Worm (Caenorhabditis elegans) whole organism, early embryonic: ENCODE measurements around the gene C03B1.14.

ENCODE experiments used
- B0310.2 ChIP-seq: sonication (generic microtip); optimal IDR thresholded peaks from 2 replicates; lab custom pipeline; 2016; ENCODE audit warnings: mild to moderate bottlenecking, missing genetic modification characterization, missing compliant biosample characterization
- F13C5.2 ChIP-seq: sonication (generic microtip); optimal IDR thresholded peaks from 2 replicates; lab custom pipeline; 2017; ENCODE audit warnings: mild to moderate bottlenecking, missing genetic modification characterization, inconsistent platforms, missing compliant biosample characterization
- aly-1 ChIP-seq: sonication (generic microtip); optimal IDR thresholded peaks from 2 replicates; lab custom pipeline; 2016; ENCODE audit warnings: missing genetic modification characterization, missing compliant biosample characterization
- ama-1 ChIP-seq: fragments of 150-350 bp; optimal IDR thresholded peaks from 2 replicates; lab custom pipeline; 2014
- ceh-13 ChIP-seq: fragments of 200-800 bp; sonication (Bioruptor generic); optimal IDR thresholded peaks from 2 replicates; lab custom pipeline; 2018; ENCODE audit warnings: mild to moderate bottlenecking, missing genetic modification characterization, missing compliant biosample characterization
- ceh-36 ChIP-seq: sonication (generic microtip); optimal IDR thresholded peaks from 2 replicates; lab custom pipeline; 2016; ENCODE audit warnings: missing genetic modification characterization, inconsistent platforms, missing compliant biosample characterization
- ets-7 ChIP-seq: sonication (generic microtip); optimal IDR thresholded peaks from 2 replicates; lab custom pipeline; 2016; ENCODE audit warnings: missing genotype, missing genetic modification characterization, missing compliant biosample characterization
- flt-1 ChIP-seq: fragments of 200-800 bp; sonication (Bioruptor generic); IDR thresholded peaks from 2 replicates; pipeline ENCODE4 v1.3.6; 2022; ENCODE audit warnings: missing genetic modification characterization, missing compliant biosample characterization
- hmbx-1 ChIP-seq: sonication (generic microtip); optimal IDR thresholded peaks from 2 replicates; lab custom pipeline; 2016; ENCODE audit warnings: mild to moderate bottlenecking, missing genetic modification characterization, missing compliant biosample characterization
- hmg-4 ChIP-seq: fragments of 200-800 bp; sonication (Bioruptor generic); optimal IDR thresholded peaks from 2 replicates; lab custom pipeline; 2018; ENCODE audit warnings: mild to moderate bottlenecking, missing genetic modification characterization, missing compliant biosample characterization
- hnd-1 ChIP-seq: sonication (generic microtip); optimal IDR thresholded peaks from 2 replicates; lab custom pipeline; 2016; ENCODE audit warnings: missing genetic modification characterization, missing compliant biosample characterization
- pes-1 ChIP-seq: fragments of 200-800 bp; sonication (Bioruptor generic); IDR thresholded peaks from 2 replicates; pipeline ENCODE4 v1.3.6; 2022; ENCODE audit warnings: missing genetic modification reagents, missing genetic modification characterization, missing compliant biosample characterization
- scrt-1 ChIP-seq: fragments of 200-800 bp; sonication (Bioruptor generic); IDR thresholded peaks from 2 replicates; pipeline ENCODE4 v1.3.6; 2022; ENCODE audit warnings: missing genetic modification characterization, missing compliant biosample characterization
- sea-1 ChIP-seq: fragments of 200-800 bp; sonication (Bioruptor generic); conservative IDR thresholded peaks from 2 replicates; pipeline ENCODE4 v1.3.6; 2022; ENCODE audit warnings: missing genetic modification characterization, missing compliant biosample characterization
- tbx-11 ChIP-seq: fragments of 200-800 bp; sonication (Bioruptor generic); IDR thresholded peaks from 2 replicates; pipeline ENCODE4 v1.3.6; 2022; ENCODE audit warnings: missing genetic modification characterization, missing compliant biosample characterization
- tbx-37 ChIP-seq: fragments of 200-800 bp; sonication (Bioruptor generic); conservative IDR thresholded peaks from 2 replicates; pipeline ENCODE4 v1.3.6; 2022; ENCODE audit warnings: missing genetic modification reagents, missing genetic modification characterization, missing compliant biosample characterization
- tra-4 ChIP-seq: sonication (generic microtip); optimal IDR thresholded peaks from 2 replicates; lab custom pipeline; 2017; ENCODE audit warnings: missing genetic modification characterization, missing compliant biosample characterization

Gene C03B1.14

DNA sequence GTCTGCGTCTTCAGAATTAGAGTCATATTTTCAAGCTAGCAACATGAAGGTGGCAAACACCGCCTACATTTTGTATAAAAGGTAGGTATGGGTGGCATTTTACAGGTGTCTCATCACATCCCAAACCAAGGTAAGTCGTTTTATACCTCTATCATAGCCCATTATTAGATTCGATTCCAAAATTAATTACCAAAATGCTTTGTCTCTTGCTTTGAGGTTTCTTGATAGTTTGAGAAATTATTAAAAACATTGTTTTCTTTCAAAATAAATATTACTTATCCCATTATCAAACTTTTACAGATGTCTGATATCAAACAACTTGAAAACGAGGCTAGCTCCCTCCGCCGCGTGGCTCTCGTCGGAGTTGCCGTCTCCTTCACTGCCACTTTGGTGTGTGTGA, 34.5 kb downstream of the C03B1.14 start, which contains the start of gene col-168:
TSS of gene col-168 (plus strand) at position 301 of the 400 bp plus-strand sequence.
- TF ChIP-seq sea-1 (GFP tag; lab: Robert Waterston, UW), result no peak
- TF ChIP-seq tbx-11 (GFP tag; lab: Robert Waterston, UW), result no peak
- no peak for TF ChIP-seq F13C5.2 (tag; lab: Kevin White, UChicago)
- no peak for TF ChIP-seq ceh-13 (GFP tag; lab: Kevin White, UChicago)
- no peak for TF ChIP-seq flt-1
- TF ChIP-seq pes-1 (GFP tag; lab: Robert Waterston, UW), result no peak
- TF ChIP-seq B0310.2 (tag; lab: Kevin White, UChicago), result no peak
- TF ChIP-seq scrt-1 (GFP tag; lab: Robert Waterston, UW), result no peak
- no peak for TF ChIP-seq hmbx-1 (tag; lab: Kevin White, UChicago)
- no peak for TF ChIP-seq ama-1 (lab: Kevin White, UChicago)
- no peak for TF ChIP-seq aly-1
- TF ChIP-seq hnd-1 (tag; lab: Kevin White, UChicago), result no peak

DNA sequence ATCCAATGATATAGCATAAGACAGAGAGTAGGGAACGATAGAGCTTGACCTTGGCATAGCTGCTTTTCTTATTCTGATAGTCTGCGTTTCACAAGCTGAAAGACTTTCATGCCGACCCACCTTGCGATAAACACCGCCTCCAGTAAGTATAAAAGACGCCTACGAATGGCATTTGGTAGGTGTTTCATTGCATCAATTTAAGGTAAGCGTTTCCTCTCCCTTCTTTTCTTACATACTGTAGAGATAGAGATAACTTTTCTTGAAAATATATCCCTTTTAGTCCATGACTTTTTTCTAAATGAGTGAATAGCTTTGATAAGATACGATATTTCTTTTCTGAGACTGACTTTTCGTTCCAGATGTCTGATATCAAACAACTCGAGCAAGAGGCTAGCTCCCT, 37.4 kb downstream of the C03B1.14 start, which contains the start of gene col-167:
TSS of gene col-167 (plus strand) at position 360 of the 400 bp plus-strand sequence.
- TF ChIP-seq aly-1, result no peak
- TF ChIP-seq sea-1 (GFP tag; lab: Robert Waterston, UW), result no peak
- no peak for TF ChIP-seq hmbx-1 (tag; lab: Kevin White, UChicago)
- no peak for TF ChIP-seq F13C5.2 (tag; lab: Kevin White, UChicago)
- no peak for TF ChIP-seq hmg-4 (GFP tag; lab: Kevin White, UChicago)

DNA sequence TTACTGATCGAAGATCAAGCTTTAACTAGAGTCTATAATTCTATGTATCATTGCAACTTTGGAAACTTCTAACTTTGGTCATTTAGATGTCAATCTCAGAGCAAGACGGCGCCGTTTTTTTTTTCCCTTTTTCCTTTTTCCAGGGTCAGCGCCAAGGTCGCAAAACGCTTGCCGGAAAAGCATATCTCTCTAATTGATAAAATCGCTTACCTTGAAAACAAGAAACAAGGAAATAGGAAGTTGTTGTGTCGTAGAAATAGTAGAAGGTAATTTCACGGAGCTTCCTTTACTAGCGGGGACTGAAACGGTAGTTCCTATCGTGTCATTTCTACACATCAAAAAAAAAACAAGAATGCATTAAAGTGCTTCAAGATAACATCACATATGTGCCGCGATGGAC, 39.2 kb downstream of the C03B1.14 start:
- TF ChIP-seq tra-4 (tag; lab: Kevin White, UChicago) (no peak), ama-1 (lab: Kevin White, UChicago) (no peak), flt-1 (no peak), F13C5.2 (tag; lab: Kevin White, UChicago) (no peak), hnd-1 (tag; lab: Kevin White, UChicago) (no peak), B0310.2 (tag; lab: Kevin White, UChicago) (no peak), ets-7 (no peak), hmg-4 (GFP tag; lab: Kevin White, UChicago) (no peak), hmbx-1 (tag; lab: Kevin White, UChicago) (no peak), scrt-1 (GFP tag; lab: Robert Waterston, UW) (no peak), ceh-13 (GFP tag; lab: Kevin White, UChicago) (no peak), ceh-36 (tag; lab: Kevin White, UChicago) (no peak), pes-1 (GFP tag; lab: Robert Waterston, UW) (no peak), aly-1 (no peak), tbx-37 (no peak)

DNA sequence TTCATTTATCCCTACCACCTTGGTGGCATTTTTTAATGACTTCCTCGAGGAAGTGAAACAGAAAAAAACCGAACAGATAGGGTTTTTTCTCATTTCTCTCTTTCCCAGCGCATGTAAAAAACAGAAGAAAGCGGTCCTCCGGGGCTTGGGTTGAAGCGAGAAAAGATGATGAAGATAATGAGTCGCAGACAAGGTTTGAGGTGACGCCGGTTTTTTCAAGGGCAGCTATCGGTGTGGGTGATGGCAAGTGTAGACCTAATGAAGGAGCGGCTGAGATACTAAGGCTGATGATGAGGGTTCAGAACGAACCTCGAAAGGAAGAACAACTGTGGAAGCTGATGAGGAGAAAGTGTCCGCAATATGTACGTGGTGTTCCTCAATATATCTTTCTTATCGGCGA, 39.7 kb downstream of the C03B1.14 start:
- TF ChIP-seq flt-1 (no peak), scrt-1 (GFP tag; lab: Robert Waterston, UW) (no peak), ets-7 (no peak), F13C5.2 (tag; lab: Kevin White, UChicago) (no peak), hnd-1 (tag; lab: Kevin White, UChicago) (no peak), B0310.2 (tag; lab: Kevin White, UChicago) (no peak), ceh-36 (tag; lab: Kevin White, UChicago) (no peak), hmg-4 (GFP tag; lab: Kevin White, UChicago) (no peak), hmbx-1 (tag; lab: Kevin White, UChicago) (no peak)

DNA sequence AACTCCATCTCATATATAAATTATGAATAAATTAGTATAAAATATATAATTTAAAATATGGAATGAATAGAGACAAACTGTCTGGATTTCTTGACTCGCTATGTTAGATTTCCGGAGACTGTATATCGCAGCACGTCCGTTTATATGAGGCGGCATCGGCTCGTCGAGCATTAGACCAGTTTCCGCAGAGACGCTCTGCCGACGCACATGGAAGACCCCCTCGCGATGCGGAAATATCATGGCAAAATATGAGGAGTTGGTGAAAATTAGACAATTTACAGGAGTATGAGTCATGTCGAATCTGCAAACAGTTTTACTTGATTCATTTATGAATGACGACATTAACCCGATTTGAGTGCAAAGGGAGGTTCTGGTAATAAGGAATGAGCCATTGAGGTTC, 41.0 kb downstream of the C03B1.14 start, which contains the start of gene chtb-3:
TSS of gene chtb-3 (minus strand) at position 101 of the 400 bp plus-strand sequence.
- no peak for TF ChIP-seq aly-1
- no peak for TF ChIP-seq tbx-11 (GFP tag; lab: Robert Waterston, UW)
- no peak for TF ChIP-seq ama-1 (lab: Kevin White, UChicago)
- TF ChIP-seq hmg-4 (GFP tag; lab: Kevin White, UChicago), result no peak
- TF ChIP-seq tra-4 (tag; lab: Kevin White, UChicago), result no peak
- TF ChIP-seq F13C5.2 (tag; lab: Kevin White, UChicago), result no peak
- TF ChIP-seq hnd-1 (tag; lab: Kevin White, UChicago), result no peak
- TF ChIP-seq B0310.2 (tag; lab: Kevin White, UChicago), result no peak
- TF ChIP-seq scrt-1 (GFP tag; lab: Robert Waterston, UW), result no peak
- no peak for TF ChIP-seq hmbx-1 (tag; lab: Kevin White, UChicago)
- no peak for TF ChIP-seq ets-7
- no peak for TF ChIP-seq tbx-37
- TF ChIP-seq ceh-36 (tag; lab: Kevin White, UChicago), result no peak
- TF ChIP-seq sea-1 (GFP tag; lab: Robert Waterston, UW), result no peak
- TF ChIP-seq flt-1, result no peak
- no peak for TF ChIP-seq pes-1 (GFP tag; lab: Robert Waterston, UW)
- no peak for TF ChIP-seq ceh-13 (GFP tag; lab: Kevin White, UChicago)

DNA sequence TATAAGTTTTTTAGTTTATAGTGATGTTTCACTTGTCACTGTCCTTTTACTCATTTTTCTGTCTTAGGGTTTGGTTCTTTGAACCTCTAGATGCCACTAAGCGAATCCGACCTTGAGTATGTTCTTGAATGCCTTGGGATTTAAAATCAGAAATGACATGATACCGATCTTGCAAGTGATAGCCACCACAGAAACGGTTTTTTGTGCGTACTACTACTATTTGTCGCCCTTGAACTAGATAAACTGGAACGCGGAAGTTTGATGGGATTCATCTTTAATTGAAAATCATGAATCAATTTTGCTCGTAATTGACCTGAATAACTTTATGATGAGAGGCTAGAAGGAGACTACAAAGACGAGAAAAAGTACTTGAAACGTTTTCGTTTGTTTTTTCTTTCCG, 41.8 kb downstream of the C03B1.14 start:
- TF ChIP-seq hmg-4 (GFP tag; lab: Kevin White, UChicago), result no peak
- TF ChIP-seq ceh-13 (GFP tag; lab: Kevin White, UChicago), result no peak

DNA sequence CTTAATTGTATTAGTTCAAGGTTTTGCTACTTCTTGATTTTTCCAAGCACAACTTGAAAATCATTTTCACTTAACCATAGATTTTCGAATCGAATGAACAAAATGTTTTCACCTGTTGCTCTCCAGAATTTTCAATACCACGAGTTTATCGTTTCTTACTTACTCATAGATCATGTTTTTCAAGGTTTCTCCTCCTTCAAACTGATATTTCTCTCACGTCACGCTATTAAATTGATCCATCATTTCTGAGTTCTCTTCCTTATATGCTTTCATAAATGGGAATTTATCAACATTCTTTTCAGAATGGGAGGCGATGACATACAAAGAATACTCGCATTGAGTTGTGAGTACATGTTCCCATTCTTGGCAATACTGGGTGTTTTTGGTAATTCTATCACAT, 49.2 kb downstream of the C03B1.14 start, which contains the start of gene npr-38:
TSS of gene npr-38 (plus strand) at position 301 of the 400 bp plus-strand sequence.
- TF ChIP-seq ama-1 (lab: Kevin White, UChicago), result no peak
- no peak for TF ChIP-seq tbx-11 (GFP tag; lab: Robert Waterston, UW)
- TF ChIP-seq pes-1 (GFP tag; lab: Robert Waterston, UW), result no peak
- TF ChIP-seq tra-4 (tag; lab: Kevin White, UChicago), result no peak
- no peak for TF ChIP-seq hnd-1 (tag; lab: Kevin White, UChicago)
- no peak for TF ChIP-seq F13C5.2 (tag; lab: Kevin White, UChicago)
- no peak for TF ChIP-seq ets-7
- no peak for TF ChIP-seq hmbx-1 (tag; lab: Kevin White, UChicago)
- TF ChIP-seq ceh-36 (tag; lab: Kevin White, UChicago), result no peak
- TF ChIP-seq sea-1 (GFP tag; lab: Robert Waterston, UW), result no peak
- TF ChIP-seq aly-1, result no peak
- no peak for TF ChIP-seq tbx-37
- no peak for TF ChIP-seq B0310.2 (tag; lab: Kevin White, UChicago)
- TF ChIP-seq scrt-1 (GFP tag; lab: Robert Waterston, UW), result no peak
- TF ChIP-seq flt-1, result no peak
- TF ChIP-seq hmg-4 (GFP tag; lab: Kevin White, UChicago), result no peak
- TF ChIP-seq ceh-13 (GFP tag; lab: Kevin White, UChicago), result no peak
